Worm (Caenorhabditis elegans) whole organism, late embryonic: ENCODE data around the gene str-20.

ENCODE experiments used
- C08G9.2 ChIP-seq: sonication (generic microtip); optimal IDR thresholded peaks from 2 replicates; lab custom pipeline; 2016; ENCODE audit warnings: mild to moderate bottlenecking, missing genetic modification characterization, moderate library complexity, missing compliant biosample characterization
- C38D4.7 ChIP-seq: fragments of 200-800 bp; sonication (Bioruptor generic); optimal IDR thresholded peaks from 2 replicates; lab custom pipeline; 2018; ENCODE audit warnings: mild to moderate bottlenecking, missing genetic modification characterization, moderate library complexity, missing compliant biosample characterization
- K09A11.1 ChIP-seq: sonication (generic microtip); optimal IDR thresholded peaks from 2 replicates; lab custom pipeline; 2017; ENCODE audit warnings: antibody characterized with exemption, mild to moderate bottlenecking, missing genetic modification characterization, missing compliant biosample characterization; ENCODE audit not compliant: insufficient read depth
- Y22D7AL.16 ChIP-seq: sonication (generic microtip); optimal IDR thresholded peaks from 2 replicates; lab custom pipeline; 2016; ENCODE audit warnings: missing genetic modification characterization, missing compliant biosample characterization
- ceh-14 ChIP-seq: sonication (generic microtip); optimal IDR thresholded peaks from 2 replicates; lab custom pipeline; 2016; ENCODE audit warnings: missing genotype, missing genetic modification characterization, missing compliant biosample characterization
- ceh-18 ChIP-seq: sonication (generic microtip); optimal IDR thresholded peaks from 2 replicates; lab custom pipeline; 2016; ENCODE audit warnings: missing genetic modification characterization, missing compliant biosample characterization
- ceh-19 ChIP-seq: fragments of 200-800 bp; sonication (Bioruptor generic); optimal IDR thresholded peaks from 2 replicates; lab custom pipeline; 2018; ENCODE audit warnings: mild to moderate bottlenecking, missing genetic modification characterization, missing compliant biosample characterization
- ceh-2 ChIP-seq: sonication (generic microtip); optimal IDR thresholded peaks from 2 replicates; lab custom pipeline; 2016; ENCODE audit warnings: missing genotype, missing genetic modification characterization, missing compliant biosample characterization
- ceh-45 ChIP-seq: fragments of 200-800 bp; sonication (Bioruptor generic); IDR thresholded peaks from 2 replicates; pipeline ENCODE4 v1.3.6; 2022; ENCODE audit warnings: missing genetic modification reagents, missing genetic modification characterization, missing compliant biosample characterization
- ceh-48 ChIP-seq: sonication (generic microtip); optimal IDR thresholded peaks from 2 replicates; lab custom pipeline; 2016; ENCODE audit warnings: missing genetic modification characterization, inconsistent platforms, missing compliant biosample characterization
- che-1 ChIP-seq: sonication (generic microtip); optimal IDR thresholded peaks from 2 replicates; lab custom pipeline; 2016; ENCODE audit warnings: mild to moderate bottlenecking, missing genetic modification characterization, missing compliant biosample characterization
- dmd-4 ChIP-seq: sonication (generic microtip); optimal IDR thresholded peaks from 2 replicates; lab custom pipeline; 2016; ENCODE audit warnings: borderline replicate concordance, missing genetic modification characterization, missing compliant biosample characterization
- elt-2 ChIP-seq: sonication (generic microtip); optimal IDR thresholded peaks from 2 replicates; lab custom pipeline; 2016; ENCODE audit warnings: missing genetic modification reagents, missing genetic modification characterization, missing compliant biosample characterization
- elt-4 ChIP-seq: sonication (generic microtip); optimal IDR thresholded peaks from 2 replicates; lab custom pipeline; 2016; ENCODE audit warnings: missing genetic modification characterization, missing compliant biosample characterization
- fkh-10 ChIP-seq: fragments of 150-350 bp; optimal IDR thresholded peaks from 2 replicates; lab custom pipeline; 2014; ENCODE audit warnings: missing biosample characterization, missing genetic modification reagents, missing genetic modification characterization
- fkh-6 ChIP-seq: sonication (generic microtip); optimal IDR thresholded peaks from 2 replicates; lab custom pipeline; 2016; ENCODE audit warnings: missing genetic modification characterization, missing compliant biosample characterization
- hlh-13 ChIP-seq: fragments of 200-800 bp; sonication (Bioruptor generic); optimal IDR thresholded peaks from 2 replicates; lab custom pipeline; 2018; ENCODE audit warnings: mild to moderate bottlenecking, missing genetic modification characterization, missing compliant biosample characterization
- hlh-6 ChIP-seq: sonication (generic microtip); optimal IDR thresholded peaks from 2 replicates; lab custom pipeline; 2016; ENCODE audit warnings: missing genotype, missing genetic modification characterization, missing compliant biosample characterization
- lin-11 ChIP-seq: fragments of 200-800 bp; sonication (Bioruptor generic); optimal IDR thresholded peaks from 2 replicates; lab custom pipeline; 2018; ENCODE audit warnings: mild to moderate bottlenecking, missing genetic modification characterization, missing compliant biosample characterization
- mec-3 ChIP-seq: sonication (generic microtip); optimal IDR thresholded peaks from 2 replicates; lab custom pipeline; 2016; ENCODE audit warnings: borderline replicate concordance, missing genetic modification characterization, missing compliant biosample characterization
- nfya-1 ChIP-seq: sonication (generic microtip); optimal IDR thresholded peaks from 2 replicates; lab custom pipeline; 2017; ENCODE audit warnings: missing genetic modification characterization, mild to moderate bottlenecking, missing compliant biosample characterization, antibody characterized with exemption, moderate library complexity
- npax-4 ChIP-seq: sonication (generic microtip); optimal IDR thresholded peaks from 2 replicates; lab custom pipeline; 2016; ENCODE audit warnings: missing genetic modification characterization, missing compliant biosample characterization
- odd-2 ChIP-seq: sonication (generic microtip); optimal IDR thresholded peaks from 2 replicates; lab custom pipeline; 2017; ENCODE audit warnings: antibody characterized with exemption, mild to moderate bottlenecking, missing genetic modification characterization, missing compliant biosample characterization
- pat-9 ChIP-seq: fragments of 200-800 bp; sonication (Bioruptor generic); optimal IDR thresholded peaks from 2 replicates; lab custom pipeline; 2018; ENCODE audit warnings: mild to moderate bottlenecking, missing genetic modification characterization, moderate library complexity, missing compliant biosample characterization
- pax-1 ChIP-seq: fragments of 150-350 bp; optimal IDR thresholded peaks from 2 replicates; lab custom pipeline; 2014; ENCODE audit warnings: missing biosample characterization, missing genetic modification characterization
- pha-4 ChIP-seq: fragments of 150-350 bp; optimal IDR thresholded peaks from 2 replicates; lab custom pipeline; 2018; ENCODE audit warnings: missing biosample characterization, missing genetic modification reagents, missing genetic modification characterization
- pqm-1 ChIP-seq: sonication (generic microtip); optimal IDR thresholded peaks from 2 replicates; lab custom pipeline; 2016; ENCODE audit warnings: missing genetic modification characterization, missing compliant biosample characterization
- rnt-1 ChIP-seq: sonication (generic microtip); optimal IDR thresholded peaks from 2 replicates; lab custom pipeline; 2016; ENCODE audit warnings: missing genetic modification characterization, missing compliant biosample characterization
- sdc-2 ChIP-seq: sonication (generic microtip); optimal IDR thresholded peaks from 2 replicates; lab custom pipeline; 2016; ENCODE audit warnings: missing genotype, missing genetic modification characterization, missing compliant biosample characterization
- syd-9 ChIP-seq: sonication (generic microtip); optimal IDR thresholded peaks from 2 replicates; lab custom pipeline; 2016; ENCODE audit warnings: mild to moderate bottlenecking, missing genetic modification characterization, moderate library complexity, missing compliant biosample characterization
- tbx-7 ChIP-seq: sonication (generic microtip); optimal IDR thresholded peaks from 2 replicates; lab custom pipeline; 2016; ENCODE audit warnings: missing genotype, missing genetic modification characterization, missing compliant biosample characterization
- ttx-3 ChIP-seq: sonication (generic microtip); optimal IDR thresholded peaks from 2 replicates; lab custom pipeline; 2016; ENCODE audit warnings: missing genetic modification reagents, missing genetic modification characterization, missing compliant biosample characterization
- unc-42 ChIP-seq: sonication (generic microtip); optimal IDR thresholded peaks from 2 replicates; lab custom pipeline; 2016; ENCODE audit warnings: missing genotype, missing genetic modification characterization, missing compliant biosample characterization
- unc-55 ChIP-seq: sonication (generic microtip); optimal IDR thresholded peaks from 2 replicates; lab custom pipeline; 2017; ENCODE audit warnings: missing biosample characterization, missing genetic modification reagents, missing genetic modification characterization
- unc-86 ChIP-seq: sonication (generic microtip); optimal IDR thresholded peaks from 2 replicates; lab custom pipeline; 2016; ENCODE audit warnings: missing genetic modification characterization, missing compliant biosample characterization

Gene str-20

ce11 chrV:724470-724890 lies 31.8 kb upstream of the str-20 start:
- TF ChIP-seq odd-2 (tag; lab: Kevin White, UChicago) (no peak), elt-4 (no peak), mec-3 (tag; lab: Kevin White, UChicago) (no peak), unc-86 (no peak), Y22D7AL.16 (tag; lab: Kevin White, UChicago) (no peak), C38D4.7 (GFP tag; lab: Kevin White, UChicago) (no peak)
- TF ChIP-seq, all 69 proteins: peak for 0

DNA sequence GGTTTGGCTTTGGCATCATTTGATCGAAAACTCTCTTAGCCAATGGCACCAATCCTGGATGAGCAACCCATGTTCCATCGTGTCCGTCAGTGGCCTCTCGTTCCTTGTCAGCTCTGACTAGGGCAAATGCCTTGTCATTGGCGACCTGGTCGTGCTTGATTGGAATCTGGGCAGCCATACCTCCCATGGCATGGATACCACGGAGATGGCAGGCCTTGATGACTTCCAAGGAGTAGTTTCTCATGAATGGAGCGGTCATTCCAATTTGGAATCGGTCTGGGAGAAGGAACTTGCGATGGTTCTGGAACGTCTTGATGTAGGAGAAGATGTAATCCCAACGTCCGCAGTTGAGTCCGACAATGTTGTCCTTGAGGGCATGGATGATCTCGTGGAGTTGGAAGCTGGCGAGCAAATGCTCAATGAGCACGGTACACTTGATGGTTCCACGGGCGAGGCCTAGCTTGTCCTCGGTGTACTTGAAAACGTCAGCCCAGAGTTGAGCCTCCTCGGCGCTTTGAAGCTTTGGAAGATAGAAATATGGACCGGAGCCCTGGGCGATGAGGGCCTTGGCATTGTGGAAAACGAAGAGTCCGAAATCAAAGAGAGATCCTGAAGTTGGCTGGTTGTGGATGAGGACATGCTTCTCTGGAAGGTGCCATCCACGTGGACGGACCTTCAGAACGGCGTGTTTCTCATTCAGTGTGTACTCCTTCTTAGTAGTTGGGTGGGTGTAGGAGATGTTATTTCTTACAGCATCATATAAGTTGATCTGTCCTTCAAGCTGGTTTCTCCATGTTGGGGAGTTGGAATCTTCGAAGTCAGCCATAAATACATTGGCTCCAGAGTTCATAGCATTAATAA lies 31.1 kb upstream of the str-20 start:
- TF ChIP-seq elt-2 (tag; lab: Kevin White, UChicago) (no peak), syd-9 (tag; lab: Kevin White, UChicago) (peak; percentile 21)

- TF ChIP-seq Y22D7AL.16 (tag; lab: Kevin White, UChicago) (no peak), ceh-19 (GFP tag; lab: Kevin White, UChicago) (no peak), che-1 (tag; lab: Kevin White, UChicago) (no peak), npax-4 (no peak), fkh-10 (GFP tag; lab: Kevin White, UChicago) (no peak), lin-11 (tag; lab: Kevin White, UChicago) (no peak), C38D4.7 (GFP tag; lab: Kevin White, UChicago) (no peak), hlh-13 (GFP tag; lab: Kevin White, UChicago) (no peak), K09A11.1 (tag; lab: Kevin White, UChicago) (no peak)
Observed at ce11 chrV:725807-726572, 30.3 kb upstream of the str-20 start.

DNA sequence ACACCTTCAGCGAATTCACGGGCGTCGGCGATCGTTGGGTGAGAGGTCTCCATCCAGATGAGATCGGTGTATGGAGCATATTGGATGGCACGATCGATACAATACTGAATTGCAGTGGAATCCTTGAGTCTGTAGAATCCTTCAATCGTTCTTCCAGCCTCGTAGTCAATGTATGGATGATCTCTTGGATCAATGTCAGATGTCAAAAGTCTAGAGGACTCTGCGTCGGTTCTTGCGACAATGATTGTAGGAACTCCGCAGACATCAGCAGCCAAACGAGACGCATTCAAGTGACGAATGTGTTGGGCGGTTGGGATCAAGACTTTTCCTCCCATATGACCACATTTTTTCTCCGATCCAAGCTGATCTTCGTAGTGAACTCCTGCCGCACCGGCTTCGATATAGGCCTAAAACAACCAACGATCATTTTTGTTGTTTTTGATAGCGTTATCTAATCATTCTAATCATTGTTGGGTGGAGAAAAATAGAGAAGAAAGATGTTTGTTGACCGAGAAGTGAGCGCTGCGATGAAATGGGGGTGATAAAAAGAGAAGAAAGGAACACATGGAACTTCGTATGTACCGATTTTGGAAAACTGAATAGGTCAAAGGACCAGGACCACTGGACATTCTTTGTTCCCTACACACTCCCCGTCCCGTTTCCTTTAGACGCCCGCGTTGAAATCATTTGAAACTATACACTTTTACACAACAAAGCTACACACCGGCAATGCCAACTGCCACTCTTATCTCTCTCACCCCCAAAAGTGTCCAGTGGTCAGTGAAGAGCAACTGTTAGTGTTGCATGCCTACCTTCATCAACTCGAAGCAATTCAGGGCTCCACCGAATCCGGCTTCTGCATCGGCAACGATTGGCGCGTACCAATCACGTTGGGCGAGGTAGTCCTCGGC lies 29.4 kb upstream of the str-20 start:
- TF ChIP-seq fkh-6 (tag; lab: Kevin White, UChicago): no peak
- TF ChIP-seq elt-2 (tag; lab: Kevin White, UChicago): peak; percentile 37

- TF ChIP-seq unc-55 (GFP tag; lab: Kevin White, UChicago) (peak; percentile 19), dmd-4 (no peak), ceh-48 (tag; lab: Kevin White, UChicago) (no peak), elt-2 (tag; lab: Kevin White, UChicago) (peak; percentile 78), C38D4.7 (GFP tag; lab: Kevin White, UChicago) (no peak), odd-2 (tag; lab: Kevin White, UChicago) (no peak), lin-11 (tag; lab: Kevin White, UChicago) (no peak), sdc-2 (no peak), pha-4 (tag; lab: Kevin White, UChicago) (no peak), hlh-6 (no peak), C08G9.2 (tag; lab: Kevin White, UChicago) (no peak), unc-42 (no peak), fkh-6 (tag; lab: Kevin White, UChicago) (no peak), pax-1 (tag; lab: Kevin White, UChicago) (no peak), ceh-2 (no peak), pqm-1 (tag; lab: Kevin White, UChicago) (no peak), elt-4 (no peak), nfya-1 (peak; percentile 19), ttx-3 (tag; lab: Kevin White, UChicago) (no peak), ceh-18 (tag; lab: Kevin White, UChicago) (peak; percentile 14), ceh-14 (tag; lab: Kevin White, UChicago) (no peak), pat-9 (tag; lab: Kevin White, UChicago) (no peak), tbx-7 (tag; lab: Kevin White, UChicago) (no peak), rnt-1 (tag; lab: Kevin White, UChicago) (no peak), ceh-45 (GFP tag; lab: Robert Waterston, UW) (no peak)
Observed at ce11 chrV:727484-728351, 28.6 kb upstream of the str-20 start, which contains the start of the genes icl-1 and srh-2. icl-1 (minus strand) TSS chrV:728004. srh-2 (plus strand) TSS chrV:728301.
